Worm (Caenorhabditis elegans): ENCODE data around the gene gsp-2.

The gsp-2 gene

ce11 chrIII:7339138-7339537 is 2.8 kb downstream of the gsp-2 start:
- no peak for TF ChIP-seq W03F9.2 (tag; optimal IDR thresholded peaks at IDR 0.05)
- TF ChIP-seq him-1 (tag; optimal IDR thresholded peaks at IDR 0.05) = no peak
- TF ChIP-seq dao-5 (tag; optimal IDR thresholded peaks at IDR 0.05) = no peak

DNA sequence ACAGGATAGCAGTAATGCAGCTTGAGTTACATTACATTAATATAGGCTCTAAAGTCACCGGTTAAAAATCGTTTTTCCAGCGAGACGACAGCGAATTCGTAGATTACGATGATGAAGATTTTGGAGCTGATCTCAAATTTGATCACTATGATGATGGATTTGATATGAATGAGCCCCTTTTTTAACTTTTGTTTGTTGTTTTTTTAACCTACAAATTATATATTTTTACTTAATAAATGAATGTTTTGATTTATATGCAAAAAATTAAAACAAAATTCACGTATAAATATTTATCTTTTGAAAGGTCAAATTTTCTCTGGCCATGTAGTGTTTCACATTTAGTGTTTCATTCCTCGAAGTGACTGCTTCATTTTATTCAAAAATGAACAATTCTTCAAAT is 7.0 kb downstream of the gsp-2 start, which contains the start of gene F08F8.6:
F08F8.6 (plus strand) TSS at position 301 of the 400 bp plus-strand sequence.
- TF ChIP-seq dao-5 (tag; optimal IDR thresholded peaks at IDR 0.05) (no peak), him-1 (tag; optimal IDR thresholded peaks at IDR 0.05) (no peak), W03F9.2 (tag; optimal IDR thresholded peaks at IDR 0.05) (no peak)

DNA sequence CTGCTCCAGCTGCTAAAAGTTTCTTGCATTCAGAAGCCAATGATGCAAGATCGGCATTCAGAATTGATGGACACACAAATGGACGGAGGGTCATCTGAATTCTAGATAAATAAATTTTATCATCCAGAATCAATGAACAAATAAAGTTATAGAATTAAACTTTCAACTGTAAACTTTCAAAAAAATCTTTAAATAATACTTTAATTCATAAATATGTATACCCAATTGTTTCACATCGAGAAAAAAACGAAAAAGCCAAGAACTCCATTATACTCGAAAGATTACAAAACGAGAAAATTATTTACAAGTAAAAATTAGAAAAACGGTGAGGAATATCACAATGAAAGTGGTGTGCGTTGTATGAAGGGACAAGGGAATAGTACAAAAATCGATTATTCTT is 10.7 kb downstream of the gsp-2 start, which contains the start of gene F08F8.7:
F08F8.7 (minus strand) TSS at position 101 of the 400 bp plus-strand sequence.
- TF ChIP-seq him-1 (tag; optimal IDR thresholded peaks at IDR 0.05) (no peak), dao-5 (tag; optimal IDR thresholded peaks at IDR 0.05) (no peak), W03F9.2 (tag; optimal IDR thresholded peaks at IDR 0.05) (no peak)

ce11 chrIII:7349075-7349474 is 12.7 kb downstream of the gsp-2 start, which contains the start of gene gos-28:
Gene gos-28 (minus strand): TSS chrIII:7349175.
- TF ChIP-seq dao-5 (tag; optimal IDR thresholded peaks at IDR 0.05) (no peak), him-1 (tag; optimal IDR thresholded peaks at IDR 0.05) (no peak), W03F9.2 (tag; optimal IDR thresholded peaks at IDR 0.05) (no peak)

- TF ChIP-seq W03F9.2 (tag; optimal IDR thresholded peaks at IDR 0.05) (no peak), him-1 (tag; optimal IDR thresholded peaks at IDR 0.05) (no peak), dao-5 (tag; optimal IDR thresholded peaks at IDR 0.05) (no peak)
Observed at ce11 chrIII:7353871-7354270, 17.5 kb downstream of the gsp-2 start, which contains the start of gene F08F8.9. Gene F08F8.9 (minus strand): TSS chrIII:7353971.

DNA sequence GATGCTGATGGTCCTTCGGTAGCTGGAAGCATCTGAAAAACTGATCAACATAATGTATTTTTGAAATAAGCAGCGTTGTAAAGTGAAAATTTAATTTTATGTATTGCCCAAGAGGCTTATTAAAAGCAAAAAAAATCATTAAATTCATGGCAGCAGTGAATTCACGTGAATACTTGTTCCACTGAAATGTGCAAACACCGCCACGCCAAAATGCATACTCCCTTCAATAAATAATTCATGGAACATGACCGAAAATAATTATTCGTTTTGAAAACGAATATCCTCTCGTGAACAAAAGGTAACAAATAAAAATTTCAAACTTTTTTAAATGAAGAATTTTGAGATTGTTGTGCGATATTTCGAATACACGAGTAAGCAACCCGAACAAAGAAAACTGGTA is 21.0 kb downstream of the gsp-2 start, which contains the start of gene F08F8.10:
F08F8.10 (minus strand) TSS at position 38 of the 400 bp plus-strand sequence.
- TF ChIP-seq W03F9.2 (tag; optimal IDR thresholded peaks at IDR 0.05) (no peak), dao-5 (tag; optimal IDR thresholded peaks at IDR 0.05) (no peak), him-1 (tag; optimal IDR thresholded peaks at IDR 0.05) (no peak)

DNA sequence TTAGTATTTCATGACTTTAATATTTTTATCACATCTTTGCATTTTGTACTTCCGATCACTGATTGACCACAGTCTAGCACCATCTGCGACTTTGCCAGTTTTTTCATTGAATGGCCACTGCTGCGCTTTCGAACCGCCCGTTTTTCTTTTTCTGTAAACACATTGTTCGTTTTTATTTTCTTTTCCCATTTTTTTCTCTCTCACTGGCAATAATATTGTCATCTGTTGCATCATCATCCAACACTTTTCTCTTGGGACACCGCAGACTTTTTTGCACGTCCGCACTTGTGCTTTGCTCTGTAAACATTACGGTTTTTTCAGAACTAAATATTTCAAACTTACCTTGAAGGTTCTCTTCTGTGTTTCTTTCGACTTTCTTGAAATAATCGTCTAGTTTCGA is 22.2 kb downstream of the gsp-2 start:
- TF ChIP-seq him-1 (tag; optimal IDR thresholded peaks at IDR 0.05) = no peak
- TF ChIP-seq dao-5 (tag; optimal IDR thresholded peaks at IDR 0.05) = no peak
- TF ChIP-seq W03F9.2 (tag; optimal IDR thresholded peaks at IDR 0.05) = no peak

DNA sequence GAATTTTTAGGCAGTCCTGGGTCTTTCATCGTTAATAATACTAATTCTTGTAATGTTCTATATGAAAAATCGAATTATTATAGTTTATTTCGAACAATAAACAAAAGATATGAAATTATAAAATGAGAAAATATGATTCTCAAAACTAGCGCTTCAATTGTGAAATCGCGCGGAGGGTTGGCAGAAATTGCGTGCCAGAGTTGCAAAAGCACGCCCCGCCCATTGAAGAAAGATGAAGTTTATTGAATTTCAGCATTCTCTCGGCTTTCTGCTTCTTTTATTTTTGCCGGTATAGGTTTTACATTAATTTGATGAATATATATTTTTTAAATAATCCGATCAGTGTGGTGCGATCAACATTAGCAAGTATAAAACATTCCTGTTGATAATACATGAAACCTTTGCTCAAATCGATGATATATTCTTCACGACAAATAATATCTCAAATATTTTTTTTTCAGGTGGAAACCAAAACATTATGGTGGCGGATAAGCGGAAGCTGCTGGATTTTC is 22.7 kb downstream of the gsp-2 start, which contains the start of the genes eco-1 and hmgr-1:
eco-1 (minus strand) TSS at position 59 of the 512 bp plus-strand sequence.
hmgr-1 (plus strand) TSS at position 462 of the 512 bp plus-strand sequence.
- TF ChIP-seq dao-5 (tag; optimal IDR thresholded peaks at IDR 0.05) = no peak
- no peak for TF ChIP-seq W03F9.2 (tag; optimal IDR thresholded peaks at IDR 0.05)
- no peak for TF ChIP-seq him-1 (tag; optimal IDR thresholded peaks at IDR 0.05)

- no peak for TF ChIP-seq dao-5 (tag; optimal IDR thresholded peaks at IDR 0.05)
- TF ChIP-seq him-1 (tag; optimal IDR thresholded peaks at IDR 0.05) = no peak
- no peak for TF ChIP-seq W03F9.2 (tag; optimal IDR thresholded peaks at IDR 0.05)
Observed at ce11 chrIII:7365602-7366001, 29.2 kb downstream of the gsp-2 start, which contains the start of gene F08F8.11. Gene F08F8.11 (plus strand): TSS chrIII:7365902.

- TF ChIP-seq dao-5 (tag; optimal IDR thresholded peaks at IDR 0.05) = no peak
- TF ChIP-seq W03F9.2 (tag; optimal IDR thresholded peaks at IDR 0.05) = no peak
- no peak for TF ChIP-seq him-1 (tag; optimal IDR thresholded peaks at IDR 0.05)
Observed at ce11 chrIII:7367012-7367760, 30.8 kb downstream of the gsp-2 start, which contains the start of the genes T20B12.5 and T20B12.4. Gene T20B12.5 (minus strand): TSS chrIII:7367112. Gene T20B12.4 (plus strand): TSS chrIII:7367710.

- TF ChIP-seq dao-5 (tag; optimal IDR thresholded peaks at IDR 0.05) (no peak), W03F9.2 (tag; optimal IDR thresholded peaks at IDR 0.05) (no peak), him-1 (tag; optimal IDR thresholded peaks at IDR 0.05) (no peak)
Observed at ce11 chrIII:7369394-7370024, 33.1 kb downstream of the gsp-2 start.

- TF ChIP-seq him-1 (tag; optimal IDR thresholded peaks at IDR 0.05) (no peak), dao-5 (tag; optimal IDR thresholded peaks at IDR 0.05) (no peak), W03F9.2 (tag; optimal IDR thresholded peaks at IDR 0.05) (no peak)
Observed at ce11 chrIII:7370569-7370968, 34.2 kb downstream of the gsp-2 start.

DNA sequence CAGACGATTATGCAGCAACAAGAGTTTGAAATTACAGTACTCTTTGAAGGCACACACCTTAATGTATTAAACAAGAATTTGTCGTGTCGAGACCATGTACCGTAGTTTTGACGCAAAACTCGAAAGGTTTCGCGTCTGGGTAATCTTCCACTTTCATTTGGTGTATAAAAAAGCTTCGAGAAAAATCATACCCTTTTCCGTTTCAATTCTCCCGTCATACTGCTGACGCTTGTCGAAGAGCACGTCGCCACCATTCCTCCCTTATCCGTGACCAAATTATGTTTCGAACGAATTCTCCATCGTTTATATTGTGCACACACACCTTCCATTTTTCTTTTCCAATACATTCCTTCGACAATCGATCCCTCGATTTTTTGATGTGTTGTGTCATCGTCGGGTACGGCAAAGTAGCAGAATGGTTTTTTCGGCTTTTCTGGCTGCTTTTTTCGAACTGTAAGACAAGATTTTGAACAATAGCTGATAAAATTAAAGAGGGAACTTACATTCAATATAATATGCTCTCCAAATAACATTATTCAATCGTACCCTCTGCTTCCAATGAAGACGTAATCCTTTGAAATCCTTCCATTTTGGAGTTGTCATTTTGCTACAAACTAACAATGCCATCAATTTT is 37.5 kb downstream of the gsp-2 start:
- TF ChIP-seq W03F9.2 (tag; optimal IDR thresholded peaks at IDR 0.05) (no peak), him-1 (tag; optimal IDR thresholded peaks at IDR 0.05) (no peak), dao-5 (tag; optimal IDR thresholded peaks at IDR 0.05) (no peak)

All from whole organism, L4/young adult.